Worm (Caenorhabditis elegans) whole organism, L3 larva: ENCODE measurements around the gene srh-271.

Experiments used
- R02D3.7 ChIP-seq: fragments of 150-350 bp; optimal IDR thresholded peaks from 2 replicates; lab custom pipeline; 2014; ENCODE audit warnings: missing biosample characterization, missing genetic modification characterization
- aly-2 ChIP-seq: fragments of 150-350 bp; optimal IDR thresholded peaks from 2 replicates; lab custom pipeline; 2014; ENCODE audit warnings: missing biosample characterization, missing genetic modification characterization
- ama-1 ChIP-seq: fragments of 150-350 bp; optimal IDR thresholded peaks from 2 replicates; lab custom pipeline; 2018
- ceh-16 ChIP-seq: sonication (generic microtip); optimal IDR thresholded peaks from 2 replicates; lab custom pipeline; 2017; ENCODE audit warnings: missing biosample characterization, missing genetic modification characterization
- ceh-28 ChIP-seq: fragments of 150-350 bp; optimal IDR thresholded peaks from 2 replicates; lab custom pipeline; 2014; ENCODE audit warnings: missing biosample characterization, missing genetic modification reagents, missing genetic modification characterization
- ceh-82 ChIP-seq: fragments of 150-350 bp; optimal IDR thresholded peaks from 2 replicates; lab custom pipeline; 2014; ENCODE audit warnings: missing biosample characterization, missing genetic modification characterization
- ceh-9 ChIP-seq: sonication (generic microtip); optimal IDR thresholded peaks from 2 replicates; lab custom pipeline; 2018; ENCODE audit warnings: missing biosample characterization, missing genetic modification characterization
- egl-5 ChIP-seq: fragments of 150-350 bp; optimal IDR thresholded peaks from 2 replicates; lab custom pipeline; 2017; ENCODE audit warnings: missing biosample characterization, missing genetic modification reagents, missing genetic modification characterization, inconsistent platforms
- elt-2 ChIP-seq: sonication (generic microtip); optimal IDR thresholded peaks from 2 replicates; lab custom pipeline; 2016; ENCODE audit warnings: missing genetic modification reagents, mild to moderate bottlenecking, missing genetic modification characterization, missing compliant biosample characterization
- elt-3 ChIP-seq, 3 experiments: fragments of 150-350 bp in 1 of 3; sonication (generic microtip) in 2 of 3; optimal IDR thresholded peaks; 2 replicates in 2 of 3; 4 replicates in 1 of 3; lab custom pipeline; 2014 to 2017; ENCODE audit warnings: missing biosample characterization in 3 of 3, missing genetic modification characterization in 3 of 3
- fkh-10 ChIP-seq: sonication (generic microtip); optimal IDR thresholded peaks from 2 replicates; lab custom pipeline; 2017; ENCODE audit warnings: missing biosample characterization, missing genetic modification reagents, missing genetic modification characterization
- fos-1 ChIP-seq: fragments of 150-350 bp; optimal IDR thresholded peaks from 2 replicates; lab custom pipeline; 2014; ENCODE audit warnings: missing biosample characterization, missing genetic modification characterization
- hmg-11 ChIP-seq: sonication (generic microtip); optimal IDR thresholded peaks from 2 replicates; lab custom pipeline; 2016; ENCODE audit warnings: missing genetic modification characterization, missing compliant biosample characterization
- jun-1 ChIP-seq: fragments of 150-350 bp; optimal IDR thresholded peaks from 2 replicates; lab custom pipeline; 2014; ENCODE audit warnings: missing biosample characterization, missing genetic modification reagents, missing genetic modification characterization
- lin-15B ChIP-seq: fragments of 150-350 bp; optimal IDR thresholded peaks from 2 replicates; lab custom pipeline; 2014; ENCODE audit warnings: missing biosample characterization, missing genetic modification characterization
- lin-39 ChIP-seq: fragments of 150-350 bp; optimal IDR thresholded peaks from 2 replicates; lab custom pipeline; 2018; ENCODE audit warnings: missing biosample characterization, missing genetic modification reagents, missing genetic modification characterization
- lsy-12 ChIP-seq: sonication (generic microtip); optimal IDR thresholded peaks from 2 replicates; lab custom pipeline; 2016; ENCODE audit warnings: mild to moderate bottlenecking, missing genetic modification characterization, missing compliant biosample characterization
- mdl-1 ChIP-seq: fragments of 150-350 bp; optimal IDR thresholded peaks from 2 replicates; lab custom pipeline; 2014; ENCODE audit warnings: missing biosample characterization, missing genetic modification characterization
- mml-1 ChIP-seq: fragments of 150-350 bp; sonication (generic microtip); optimal IDR thresholded peaks from 3 replicates; lab custom pipeline; 2014; ENCODE audit warnings: missing biosample characterization, missing genetic modification characterization
- nfya-1 ChIP-seq: sonication (generic microtip); optimal IDR thresholded peaks from 2 replicates; lab custom pipeline; 2017; ENCODE audit warnings: missing genetic modification characterization, mild to moderate bottlenecking, missing compliant biosample characterization, antibody characterized with exemption, moderate library complexity; ENCODE audit not compliant: insufficient read depth
- nhr-11 ChIP-seq: fragments of 150-350 bp; optimal IDR thresholded peaks from 2 replicates; lab custom pipeline; 2014; ENCODE audit warnings: missing biosample characterization, missing genetic modification characterization
- nhr-23 ChIP-seq: fragments of 150-350 bp; optimal IDR thresholded peaks from 2 replicates; lab custom pipeline; 2014; ENCODE audit warnings: missing biosample characterization, missing genetic modification reagents, missing genetic modification characterization
- nhr-237 ChIP-seq: fragments of 150-350 bp; optimal IDR thresholded peaks from 2 replicates; lab custom pipeline; 2014; ENCODE audit warnings: missing biosample characterization, missing genetic modification characterization
- nhr-43 ChIP-seq: sonication (generic microtip); optimal IDR thresholded peaks from 2 replicates; lab custom pipeline; 2016; ENCODE audit warnings: mild to moderate bottlenecking, missing genetic modification characterization, missing compliant biosample characterization; ENCODE audit not compliant: poor library complexity, severe bottlenecking
- nhr-76 ChIP-seq: fragments of 150-350 bp; sonication (generic microtip); optimal IDR thresholded peaks from 5 replicates; lab custom pipeline; 2014; ENCODE audit warnings: missing biosample characterization, missing genetic modification characterization
- nhr-77 ChIP-seq: fragments of 150-350 bp; optimal IDR thresholded peaks from 2 replicates; lab custom pipeline; 2014; ENCODE audit warnings: missing biosample characterization, missing genetic modification characterization
- pqm-1 ChIP-seq: fragments of 150-350 bp; optimal IDR thresholded peaks from 2 replicates; lab custom pipeline; 2017; ENCODE audit warnings: missing biosample characterization, missing genetic modification characterization, inconsistent platforms
- sea-2 ChIP-seq: fragments of 150-350 bp; sonication (generic microtip); optimal IDR thresholded peaks from 4 replicates; lab custom pipeline; 2014; ENCODE audit warnings: missing biosample characterization, missing genetic modification reagents, missing genetic modification characterization
- snpc-4 ChIP-seq: fragments of 150-350 bp; optimal IDR thresholded peaks from 2 replicates; lab custom pipeline; 2014; ENCODE audit warnings: missing biosample characterization, missing genetic modification characterization
- tbx-2 ChIP-seq: sonication (generic microtip); optimal IDR thresholded peaks from 2 replicates; lab custom pipeline; 2016; ENCODE audit warnings: mild to moderate bottlenecking, missing genetic modification characterization, missing compliant biosample characterization
- ztf-11 ChIP-seq: fragments of 150-350 bp; optimal IDR thresholded peaks from 2 replicates; lab custom pipeline; 2014; ENCODE audit warnings: missing biosample characterization, missing genetic modification characterization
- ztf-4 ChIP-seq: fragments of 150-350 bp; optimal IDR thresholded peaks from 2 replicates; lab custom pipeline; 2014; ENCODE audit warnings: missing biosample characterization, missing genetic modification characterization

srh-271 gene

ce11 chrV:2592173-2592676 lies 29.6 kb downstream of the srh-271 start, which contains the start of gene irg-3:
Gene irg-3 (plus strand): TSS chrV:2592591.
- TF ChIP-seq ztf-4: no peak
- peak; percentile 58 for TF ChIP-seq elt-2 (tag; lab: Kevin White, UChicago)

ce11 chrV:2589834-2590233 lies 31.9 kb downstream of the srh-271 start:
- no peak for TF ChIP-seq lin-39
- TF ChIP-seq sea-2: no peak
- TF ChIP-seq ceh-28: no peak

ce11 chrV:2585727-2586126 lies 36.1 kb downstream of the srh-271 start, which contains the start of gene C29G2.6:
Gene C29G2.6 (minus strand): TSS chrV:2585908.
- TF ChIP-seq elt-2 (tag; lab: Kevin White, UChicago) (peak; percentile 64), fos-1 (tag; lab: Kevin White, UChicago) (no peak)

- TF ChIP-seq ama-1 (lab: Kevin White, UChicago) (no peak), ceh-16 (tag; lab: Kevin White, UChicago) (no peak), nfya-1 (tag; lab: Kevin White, UChicago) (no peak), nhr-77 (tag; lab: Kevin White, UChicago) (no peak), fos-1 (tag; lab: Kevin White, UChicago) (no peak), nhr-237 (tag; lab: Kevin White, UChicago) (no peak), pqm-1 (tag; lab: Kevin White, UChicago) (no peak), tbx-2 (no peak), nhr-23 (tag; lab: Kevin White, UChicago) (no peak), mml-1 (tag; lab: Kevin White, UChicago) (no peak)
Measured at ce11 chrV:2580598-2580997, 41.2 kb downstream of the srh-271 start, which contains the start of gene C29G2.3. Gene C29G2.3 (plus strand): TSS chrV:2580898.

DNA sequence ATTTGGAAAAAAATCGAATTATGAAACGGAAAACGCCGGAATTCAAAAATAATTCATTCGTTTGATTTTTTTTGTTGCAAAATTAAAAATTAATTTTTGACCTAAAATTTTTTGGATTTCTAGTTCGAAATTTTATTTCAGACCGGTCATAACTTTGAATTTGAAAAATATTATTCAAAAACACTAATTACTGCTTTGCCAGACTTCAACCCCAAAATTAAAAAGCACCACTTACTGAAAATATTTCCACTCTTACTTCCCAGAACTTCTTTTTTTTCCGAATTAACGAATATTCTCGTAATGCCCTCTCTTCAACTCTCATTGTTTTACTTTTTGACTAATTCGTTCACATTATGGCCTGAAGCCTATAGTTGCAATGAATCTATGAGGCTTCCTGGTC lies 44.2 kb downstream of the srh-271 start, which contains the start of gene srt-4:
srt-4 (plus strand) TSS at position 301 of the 400 bp plus-strand sequence.
- TF ChIP-seq snpc-4 (tag; lab: Kevin White, UChicago) (no peak), lin-39 (no peak), nhr-76 (tag; lab: Kevin White, UChicago) (no peak), ceh-9 (tag; lab: Kevin White, UChicago) (no peak), fkh-10 (GFP tag; lab: Kevin White, UChicago) (no peak), tbx-2 (no peak), jun-1 (no peak), sea-2 (no peak), aly-2 (tag; lab: Kevin White, UChicago) (no peak), ztf-4 (no peak)

DNA sequence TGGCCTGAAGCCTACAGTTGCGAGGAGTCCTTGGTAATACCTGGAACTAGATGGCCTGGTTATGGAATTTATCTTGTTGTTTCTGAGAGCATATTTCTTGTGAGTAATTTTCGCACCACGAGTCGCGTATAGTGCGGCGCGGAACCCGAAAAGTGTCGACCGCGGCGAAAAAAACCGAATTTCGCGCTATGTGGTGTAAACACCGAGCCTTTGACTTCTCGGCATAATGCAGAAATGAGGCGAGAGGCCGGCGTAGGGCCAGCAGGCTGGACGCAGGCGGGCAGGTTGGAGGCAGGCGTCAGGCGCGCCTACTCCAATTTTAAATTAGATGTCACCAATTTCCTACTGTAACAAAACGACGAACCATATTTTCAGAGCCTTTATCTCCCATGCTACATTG lies 46.1 kb downstream of the srh-271 start:
- TF ChIP-seq R02D3.7 (tag; lab: Kevin White, UChicago) (no peak), lsy-12 (no peak), fos-1 (tag; lab: Kevin White, UChicago) (no peak), tbx-2 (no peak), nhr-43 (tag; lab: Kevin White, UChicago) (no peak)

- TF ChIP-seq sea-2 (no peak), ztf-11 (tag; lab: Kevin White, UChicago) (no peak), elt-2 (tag; lab: Kevin White, UChicago) (no peak), ceh-9 (tag; lab: Kevin White, UChicago) (no peak), egl-5 (tag; lab: Kevin White, UChicago) (no peak), mdl-1 (tag; lab: Kevin White, UChicago) (no peak), lin-15B (no peak), ceh-82 (tag; lab: Kevin White, UChicago) (no peak), hmg-11 (tag; lab: Kevin White, UChicago) (no peak), lsy-12 (no peak), nhr-11 (tag; lab: Kevin White, UChicago) (no peak), elt-3 (tag; optimal IDR thresholded peaks at IDR 0.05; lab: Kevin White, UChicago) (no peak), fkh-10 (GFP tag; lab: Kevin White, UChicago) (no peak)
Measured at ce11 chrV:2573881-2574280, 47.9 kb downstream of the srh-271 start, which contains the start of gene nhr-290. Gene nhr-290 (plus strand): TSS chrV:2574181.
